Worm (Caenorhabditis elegans) whole organism, young adult: Measurements from ENCODE around the gene ccdc-149.

Experiments used
- B0019.2 ChIP-seq: fragments of 200-800 bp; sonication (Bioruptor generic); conservative IDR thresholded peaks from 2 replicates; pipeline ENCODE4 v1.3.6; 2022; ENCODE audit warnings: missing genetic modification reagents, missing genetic modification characterization, missing compliant biosample characterization
- B0035.1 ChIP-seq: sonication (generic microtip); optimal IDR thresholded peaks from 2 replicates; lab custom pipeline; 2016; ENCODE audit warnings: missing genetic modification characterization, mild to moderate bottlenecking, missing compliant biosample characterization, missing genotype, missing genetic modification reagents
- D2030.7 ChIP-seq: fragments of 200-800 bp; sonication (Bioruptor generic); IDR thresholded peaks from 2 replicates; pipeline ENCODE4 v1.3.6; 2022; ENCODE audit warnings: missing genetic modification reagents, missing genetic modification characterization, missing compliant biosample characterization
- F10E7.11 ChIP-seq: sonication (generic microtip); optimal IDR thresholded peaks from 2 replicates; lab custom pipeline; 2017; ENCODE audit warnings: mild to moderate bottlenecking, missing genetic modification characterization, moderate library complexity, missing compliant biosample characterization
- F33H1.4 ChIP-seq: fragments of 200-800 bp; sonication (Bioruptor generic); IDR thresholded peaks from 2 replicates; pipeline ENCODE4 v1.3.6; 2022; ENCODE audit warnings: missing genetic modification reagents, missing genetic modification characterization, missing compliant biosample characterization
- F39B2.1 ChIP-seq: fragments of 200-800 bp; sonication (Bioruptor generic); IDR thresholded peaks from 2 replicates; pipeline ENCODE4 v1.3.6; 2022; ENCODE audit warnings: missing genetic modification reagents, missing genetic modification characterization, missing compliant biosample characterization
- T07F8.4 ChIP-seq: sonication (generic microtip); optimal IDR thresholded peaks from 2 replicates; lab custom pipeline; 2016; ENCODE audit warnings: mild to moderate bottlenecking, missing genetic modification characterization, moderate library complexity, missing compliant biosample characterization
- Y53F4B.3 ChIP-seq: fragments of 200-800 bp; sonication (Bioruptor generic); IDR thresholded peaks from 2 replicates; pipeline ENCODE4 v1.3.6; 2022; ENCODE audit warnings: missing genetic modification reagents, missing genetic modification characterization, missing compliant biosample characterization
- Y53G8AR.9 ChIP-seq: fragments of 200-800 bp; sonication (Bioruptor generic); conservative IDR thresholded peaks from 2 replicates; pipeline ENCODE4 v1.3.6; 2022; ENCODE audit warnings: missing genetic modification reagents, missing genetic modification characterization, missing compliant biosample characterization
- Y79H2A.3 ChIP-seq: fragments of 200-800 bp; sonication (Bioruptor generic); conservative IDR thresholded peaks from 2 replicates; pipeline ENCODE4 v1.3.6; 2022; ENCODE audit warnings: missing genetic modification reagents, missing genetic modification characterization, missing compliant biosample characterization
- Y95B8A.8 ChIP-seq: fragments of 200-800 bp; sonication (Bioruptor generic); IDR thresholded peaks from 2 replicates; pipeline ENCODE4 v1.3.6; 2022; ENCODE audit warnings: missing genetic modification reagents, missing genetic modification characterization, missing compliant biosample characterization
- aptf-2 ChIP-seq: fragments of 200-800 bp; sonication (Bioruptor generic); conservative IDR thresholded peaks from 2 replicates; pipeline ENCODE4 v1.3.6; 2022; ENCODE audit warnings: missing genetic modification reagents, missing genetic modification characterization, missing compliant biosample characterization
- aptf-3 ChIP-seq: fragments of 200-800 bp; sonication (Bioruptor generic); IDR thresholded peaks from 2 replicates; pipeline ENCODE4 v1.3.6; 2022; ENCODE audit warnings: missing genetic modification characterization, missing compliant biosample characterization
- atf-7 ChIP-seq: sonication (generic microtip); optimal IDR thresholded peaks from 2 replicates; lab custom pipeline; 2017; ENCODE audit warnings: mild to moderate bottlenecking, missing genetic modification characterization, missing compliant biosample characterization
- bed-1 ChIP-seq: fragments of 200-800 bp; sonication (Bioruptor generic); IDR thresholded peaks from 2 replicates; pipeline ENCODE4 v1.3.6; 2022; ENCODE audit warnings: missing genetic modification reagents, missing genetic modification characterization, missing compliant biosample characterization
- ccch-3 ChIP-seq: fragments of 200-800 bp; sonication (Bioruptor generic); optimal IDR thresholded peaks from 2 replicates; lab custom pipeline; 2018; ENCODE audit warnings: mild to moderate bottlenecking, missing genetic modification characterization, missing compliant biosample characterization
- cebp-2 ChIP-seq: fragments of 200-800 bp; sonication (Bioruptor generic); IDR thresholded peaks from 2 replicates; pipeline ENCODE4 v1.3.6; 2022; ENCODE audit warnings: missing genetic modification characterization, missing compliant biosample characterization
- ceh-100 ChIP-seq: fragments of 200-800 bp; sonication (Bioruptor generic); IDR thresholded peaks from 2 replicates; pipeline ENCODE4 v1.3.6; 2022; ENCODE audit warnings: missing genetic modification reagents, missing genetic modification characterization, missing compliant biosample characterization
- ceh-58 ChIP-seq: fragments of 200-800 bp; sonication (Bioruptor generic); IDR thresholded peaks from 2 replicates; pipeline ENCODE4 v1.3.6; 2022; ENCODE audit warnings: missing genetic modification characterization, missing compliant biosample characterization
- ceh-91 ChIP-seq: fragments of 200-800 bp; sonication (Bioruptor generic); IDR thresholded peaks from 2 replicates; pipeline ENCODE4 v1.3.6; 2022; ENCODE audit warnings: missing genetic modification reagents, missing genetic modification characterization, missing compliant biosample characterization
- chd-7 ChIP-seq: sonication (generic microtip); optimal IDR thresholded peaks from 2 replicates; lab custom pipeline; 2016; ENCODE audit warnings: mild to moderate bottlenecking, missing genetic modification characterization, moderate library complexity, missing compliant biosample characterization
- dpl-1 ChIP-seq: fragments of 150-350 bp; optimal IDR thresholded peaks from 2 replicates; lab custom pipeline; 2014; ENCODE audit warnings: missing biosample characterization, missing genetic modification reagents, missing genetic modification characterization
- ekl-4 ChIP-seq: fragments of 200-800 bp; sonication (Bioruptor generic); IDR thresholded peaks from 2 replicates; pipeline ENCODE4 v1.3.6; 2022; ENCODE audit warnings: missing genetic modification reagents, missing genetic modification characterization, missing compliant biosample characterization
- gei-17 ChIP-seq: fragments of 200-800 bp; sonication (Bioruptor generic); optimal IDR thresholded peaks from 2 replicates; lab custom pipeline; 2018; ENCODE audit warnings: mild to moderate bottlenecking, missing genetic modification characterization, missing compliant biosample characterization
- hlh-26 ChIP-seq: fragments of 200-800 bp; sonication (Bioruptor generic); conservative IDR thresholded peaks from 2 replicates; pipeline ENCODE4 v1.3.6; 2022; ENCODE audit warnings: missing genetic modification reagents, missing genetic modification characterization, missing compliant biosample characterization
- hmg-1.2 ChIP-seq: fragments of 200-800 bp; sonication (Bioruptor generic); IDR thresholded peaks from 2 replicates; pipeline ENCODE4 v1.3.6; 2022; ENCODE audit warnings: missing genetic modification reagents, missing genetic modification characterization, missing compliant biosample characterization
- lag-1 ChIP-seq: fragments of 200-800 bp; sonication (Bioruptor generic); IDR thresholded peaks from 2 replicates; pipeline ENCODE4 v1.3.6; 2022; ENCODE audit warnings: missing genetic modification reagents, missing genetic modification characterization, missing compliant biosample characterization
- lin-26 ChIP-seq: fragments of 200-800 bp; sonication (Bioruptor generic); IDR thresholded peaks from 2 replicates; pipeline ENCODE4 v1.3.6; 2022; ENCODE audit warnings: missing genetic modification reagents, missing genetic modification characterization, missing compliant biosample characterization
- lin-54 ChIP-seq: fragments of 200-800 bp; sonication (Bioruptor generic); optimal IDR thresholded peaks from 2 replicates; lab custom pipeline; 2018; ENCODE audit warnings: mild to moderate bottlenecking, missing genetic modification characterization, missing compliant biosample characterization
- lir-1 ChIP-seq: fragments of 200-800 bp; sonication (Bioruptor generic); conservative IDR thresholded peaks from 2 replicates; pipeline ENCODE4 v1.3.6; 2022; ENCODE audit warnings: missing genetic modification reagents, missing genetic modification characterization, missing compliant biosample characterization
- lsl-1 ChIP-seq: fragments of 200-800 bp; sonication (Bioruptor generic); optimal IDR thresholded peaks from 2 replicates; lab custom pipeline; 2018; ENCODE audit warnings: mild to moderate bottlenecking, missing genetic modification characterization, moderate library complexity, missing compliant biosample characterization
- madf-10 ChIP-seq: sonication (generic microtip); optimal IDR thresholded peaks from 2 replicates; lab custom pipeline; 2016; ENCODE audit warnings: mild to moderate bottlenecking, missing genetic modification characterization, missing compliant biosample characterization
- madf-3 ChIP-seq: fragments of 200-800 bp; sonication (Bioruptor generic); IDR thresholded peaks from 2 replicates; pipeline ENCODE4 v1.3.6; 2022; ENCODE audit warnings: missing genetic modification reagents, missing genetic modification characterization, missing compliant biosample characterization
- mes-4 ChIP-seq: sonication (generic microtip); optimal IDR thresholded peaks from 2 replicates; lab custom pipeline; 2016; ENCODE audit warnings: missing genotype, missing genetic modification characterization, missing compliant biosample characterization
- nhr-179 ChIP-seq: sonication (generic microtip); optimal IDR thresholded peaks from 2 replicates; lab custom pipeline; 2016; ENCODE audit warnings: mild to moderate bottlenecking, missing genetic modification characterization, missing compliant biosample characterization
- nhr-27 ChIP-seq: fragments of 200-800 bp; sonication (Bioruptor generic); optimal IDR thresholded peaks from 2 replicates; lab custom pipeline; 2018; ENCODE audit warnings: mild to moderate bottlenecking, missing genetic modification characterization, moderate library complexity, missing compliant biosample characterization
- nhr-80 ChIP-seq: sonication (generic microtip); optimal IDR thresholded peaks from 2 replicates; lab custom pipeline; 2016; ENCODE audit warnings: missing genetic modification characterization, missing compliant biosample characterization
- pha-4 ChIP-seq: fragments of 150-350 bp; sonication (generic microtip); optimal IDR thresholded peaks from 2 replicates; lab custom pipeline; 2014; ENCODE audit warnings: missing biosample characterization, missing genetic modification reagents, missing genetic modification characterization
- rcor-1 ChIP-seq: fragments of 200-800 bp; sonication (Bioruptor generic); IDR thresholded peaks from 2 replicates; pipeline ENCODE4 v1.3.6; 2022; ENCODE audit warnings: missing genetic modification reagents, missing genetic modification characterization, missing compliant biosample characterization
- snpc-4 ChIP-seq, 5 experiments: fragments of 150-350 bp in 1 of 5; sonication (generic microtip) in 4 of 5; optimal IDR thresholded peaks; 2 replicates each; lab custom pipeline; 2014 to 2018; ENCODE audit warnings: missing genetic modification characterization in 5 of 5, missing biosample characterization in 3 of 5, antibody characterized with exemption in 2 of 5, mild to moderate bottlenecking in 2 of 5, missing compliant biosample characterization in 2 of 5, missing genotype in 2 of 5, moderate library complexity in 2 of 5, missing genetic modification reagents in 1 of 5
- sptf-2 ChIP-seq: fragments of 200-800 bp; sonication (Bioruptor generic); optimal IDR thresholded peaks from 2 replicates; lab custom pipeline; 2018; ENCODE audit warnings: mild to moderate bottlenecking, missing genetic modification characterization, missing compliant biosample characterization
- unc-130 ChIP-seq: sonication (generic microtip); optimal IDR thresholded peaks from 2 replicates; lab custom pipeline; 2016; ENCODE audit warnings: missing genetic modification reagents, missing genetic modification characterization, missing compliant biosample characterization
- zfh-2 ChIP-seq: fragments of 200-800 bp; sonication (Bioruptor generic); conservative IDR thresholded peaks from 2 replicates; pipeline ENCODE4 v1.3.6; 2022; ENCODE audit warnings: missing genetic modification reagents, missing genetic modification characterization, missing compliant biosample characterization
- ztf-26 ChIP-seq: sonication (generic microtip); optimal IDR thresholded peaks from 2 replicates; lab custom pipeline; 2017; ENCODE audit warnings: missing genetic modification characterization, missing compliant biosample characterization
- ztf-6 ChIP-seq: fragments of 200-800 bp; sonication (Bioruptor generic); IDR thresholded peaks from 2 replicates; pipeline ENCODE4 v1.3.6; 2022; ENCODE audit warnings: missing genetic modification reagents, missing genetic modification characterization, missing compliant biosample characterization

The ccdc-149 gene

ce11 chrX:11519016-11519509 lies 7.8 kb upstream of the ccdc-149 start, which contains the start of gene hpo-34 (continued):
- no peak for TF ChIP-seq Y53F4B.3 (GFP tag; lab: Robert Waterston, UW)
- no peak for TF ChIP-seq aptf-2 (GFP tag; lab: Robert Waterston, UW)
- no peak for TF ChIP-seq snpc-4 (GFP tag; optimal IDR thresholded peaks at IDR 0.05; lab: Kevin White, UChicago)
- peak in 1 of 4 experiments; percentile 25 for TF ChIP-seq snpc-4 (tag; optimal IDR thresholded peaks at IDR 0.05; lab: Kevin White, UChicago)
- TF ChIP-seq hmg-1.2 (GFP tag; lab: Robert Waterston, UW) = no peak

ce11 chrX:11518415-11518814 lies 7.2 kb upstream of the ccdc-149 start:
- TF ChIP-seq F10E7.11 (tag; lab: Kevin White, UChicago) (no peak), ztf-26 (no peak), unc-130 (GFP tag; lab: Kevin White, UChicago) (no peak), madf-10 (tag; lab: Kevin White, UChicago) (no peak), lin-54 (GFP tag; lab: Kevin White, UChicago) (no peak), chd-7 (tag; lab: Kevin White, UChicago) (no peak), hlh-26 (GFP tag; lab: Robert Waterston, UW) (no peak), B0035.1 (no peak), zfh-2 (GFP tag; lab: Robert Waterston, UW) (no peak), atf-7 (tag; lab: Kevin White, UChicago) (no peak), ceh-91 (GFP tag; lab: Robert Waterston, UW) (no peak), gei-17 (GFP tag; lab: Kevin White, UChicago) (no peak)

ce11 chrX:11517433-11517832 lies 6.2 kb upstream of the ccdc-149 start:
- TF ChIP-seq lin-26 (GFP tag; lab: Robert Waterston, UW) (no peak), nhr-80 (tag; lab: Kevin White, UChicago) (peak; percentile 33)

ce11 chrX:11515381-11515780 lies 4.1 kb upstream of the ccdc-149 start:
- TF ChIP-seq sptf-2 (GFP tag; lab: Kevin White, UChicago) = no peak
- TF ChIP-seq F39B2.1 = no peak
- peak; percentile 44; the same call in 1 of the 2 replicates for TF ChIP-seq Y53G8AR.9 (GFP tag; lab: Robert Waterston, UW)
- no peak for TF ChIP-seq lin-26 (GFP tag; lab: Robert Waterston, UW)
- TF ChIP-seq B0019.2 (GFP tag; lab: Robert Waterston, UW) = no peak
- no peak for TF ChIP-seq aptf-3
- no peak for TF ChIP-seq ekl-4 (GFP tag; lab: Robert Waterston, UW)
- peak; percentile 75 for TF ChIP-seq pha-4 (tag; lab: Kevin White, UChicago)
- no peak for TF ChIP-seq lsl-1 (GFP tag; lab: Kevin White, UChicago)
- no peak for TF ChIP-seq ceh-100
- TF ChIP-seq ztf-6 (GFP tag; lab: Robert Waterston, UW) = no peak
- no peak for TF ChIP-seq dpl-1 (GFP tag; lab: Kevin White, UChicago)
- no peak for TF ChIP-seq bed-1 (GFP tag; lab: Robert Waterston, UW)
- TF ChIP-seq nhr-179 = no peak
- TF ChIP-seq F33H1.4 (GFP tag; lab: Robert Waterston, UW) = no peak
- TF ChIP-seq ceh-58 (GFP tag; lab: Robert Waterston, UW) = no peak
- TF ChIP-seq mes-4 = no peak
- no peak for TF ChIP-seq D2030.7 (GFP tag; lab: Robert Waterston, UW)
- TF ChIP-seq unc-130 (GFP tag; lab: Kevin White, UChicago) = no peak
- no peak for TF ChIP-seq T07F8.4 (tag; lab: Kevin White, UChicago)
- no peak for TF ChIP-seq lir-1
- no peak for TF ChIP-seq cebp-2 (GFP tag; lab: Robert Waterston, UW)
- TF ChIP-seq nhr-27 = no peak
- no peak for TF ChIP-seq ccch-3
- no peak for TF ChIP-seq lag-1 (GFP tag; lab: Robert Waterston, UW)
- no peak for TF ChIP-seq Y95B8A.8
- no peak for TF ChIP-seq madf-3 (GFP tag; lab: Robert Waterston, UW)
- TF ChIP-seq Y79H2A.3 (GFP tag; lab: Robert Waterston, UW) = no peak
- TF ChIP-seq rcor-1 = no peak
